Fruit fly (Drosophila melanogaster) whole organism, embryonic: ENCODE measurements around the gene Ufd4.
A peak's percentile ranks its signal among the peaks of the same experiment; 100 is the strongest.

Source experiments
- Abd-B ChIP-seq: fragments of 200-800 bp; sonication (Bioruptor generic); optimal IDR thresholded peaks from 2 replicates; lab custom pipeline; 2018; ENCODE audit warnings: missing biosample characterization, mild to moderate bottlenecking, missing genetic modification characterization, moderate library complexity
- B-H1 ChIP-seq: fragments of 200-800 bp; sonication (Bioruptor generic); IDR thresholded peaks from 3 replicates; pipeline ENCODE4 v1.3.6; 2022; ENCODE audit warnings: missing biosample characterization, missing genetic modification characterization
- BEAF-32 ChIP-seq: fragments of 200-800 bp; sonication (Bioruptor generic); optimal IDR thresholded peaks from 3 replicates; lab custom pipeline; 2017; ENCODE audit warnings: missing biosample characterization, missing genetic modification characterization, mild to moderate bottlenecking, moderate library complexity, missing genetic modification reagents
- Bgb ChIP-seq: fragments of 200-800 bp; sonication (Bioruptor generic); IDR thresholded peaks from 2 replicates; pipeline ENCODE4 v1.3.6; 2022; ENCODE audit warnings: missing biosample characterization, missing genetic modification characterization; ENCODE audit not compliant: partially characterized antibody
- CG10321 ChIP-seq: fragments of 200-800 bp; sonication (Bioruptor generic); IDR thresholded peaks from 2 replicates; pipeline ENCODE4 v1.3.6; 2022; ENCODE audit warnings: missing biosample characterization, missing genetic modification characterization
- CG12104 ChIP-seq: fragments of 200-800 bp; sonication (Bioruptor generic); optimal IDR thresholded peaks from 3 replicates; lab custom pipeline; 2016; ENCODE audit warnings: missing biosample characterization, missing genetic modification characterization
- CG12744 ChIP-seq: fragments of 200-800 bp; sonication (Bioruptor generic); optimal IDR thresholded peaks from 2 replicates; lab custom pipeline; 2016; ENCODE audit warnings: missing biosample characterization, missing genetic modification characterization
- CG13287 ChIP-seq: fragments of 200-800 bp; sonication (Bioruptor generic); IDR thresholded peaks from 2 replicates; pipeline ENCODE4 v1.3.6; 2022; ENCODE audit warnings: missing biosample characterization, missing genetic modification characterization; ENCODE audit not compliant: partially characterized antibody
- CG13296 ChIP-seq: fragments of 200-800 bp; sonication (Bioruptor generic); optimal IDR thresholded peaks from 3 replicates; lab custom pipeline; 2018; ENCODE audit warnings: missing biosample characterization, mild to moderate bottlenecking, missing genetic modification characterization
- CG14050 ChIP-seq: fragments of 200-800 bp; sonication (Bioruptor generic); IDR thresholded peaks from 3 replicates; pipeline ENCODE4 v1.3.6; 2022; ENCODE audit warnings: missing biosample characterization, missing genetic modification characterization
- CG14710 ChIP-seq: fragments of 200-800 bp; sonication (Bioruptor generic); optimal IDR thresholded peaks from 3 replicates; lab custom pipeline; 2019; ENCODE audit warnings: missing biosample characterization, mild to moderate bottlenecking, missing genetic modification characterization, moderate library complexity
- CG1603 ChIP-seq: fragments of 200-800 bp; sonication (Bioruptor generic); optimal IDR thresholded peaks from 2 replicates; lab custom pipeline; 2019; ENCODE audit warnings: missing biosample characterization, mild to moderate bottlenecking, missing genetic modification characterization, moderate library complexity
- CG17612 ChIP-seq: fragments of 200-800 bp; sonication (Bioruptor generic); IDR thresholded peaks from 2 replicates; pipeline ENCODE4 v1.3.6; 2022; ENCODE audit warnings: missing biosample characterization, missing genetic modification characterization
- CG17802 ChIP-seq: fragments of 200-800 bp; sonication (Bioruptor generic); optimal IDR thresholded peaks from 2 replicates; lab custom pipeline; 2018; ENCODE audit warnings: missing biosample characterization, mild to moderate bottlenecking, missing genetic modification characterization, moderate library complexity
- CG18619 ChIP-seq: fragments of 200-800 bp; sonication (Bioruptor generic); optimal IDR thresholded peaks from 3 replicates; lab custom pipeline; 2017; ENCODE audit warnings: missing biosample characterization, mild to moderate bottlenecking, missing genetic modification characterization
- CG2120 ChIP-seq: fragments of 200-800 bp; sonication (Bioruptor generic); optimal IDR thresholded peaks from 3 replicates; lab custom pipeline; 2016; ENCODE audit warnings: missing biosample characterization, missing genetic modification characterization
- CG3407 ChIP-seq: fragments of 200-800 bp; sonication (Bioruptor generic); optimal IDR thresholded peaks from 2 replicates; lab custom pipeline; 2018; ENCODE audit warnings: missing biosample characterization, mild to moderate bottlenecking, missing genetic modification characterization
- CG3838 ChIP-seq: fragments of 200-800 bp; sonication (Bioruptor generic); optimal IDR thresholded peaks from 3 replicates; lab custom pipeline; 2016; ENCODE audit warnings: missing biosample characterization, missing genetic modification characterization
- CG4424 ChIP-seq: fragments of 200-800 bp; sonication (Bioruptor generic); optimal IDR thresholded peaks from 3 replicates; lab custom pipeline; 2016; ENCODE audit warnings: missing biosample characterization, missing genetic modification characterization
- CG7839 ChIP-seq: fragments of 200-800 bp; sonication (Bioruptor generic); optimal IDR thresholded peaks from 3 replicates; lab custom pipeline; 2018; ENCODE audit warnings: missing biosample characterization, mild to moderate bottlenecking, missing genetic modification characterization, moderate library complexity
- CG9817 ChIP-seq: fragments of 200-800 bp; sonication (Bioruptor generic); optimal IDR thresholded peaks from 2 replicates; lab custom pipeline; 2018; ENCODE audit warnings: missing biosample characterization, mild to moderate bottlenecking, missing genetic modification characterization, moderate library complexity
- Hey ChIP-seq: fragments of 200-800 bp; sonication (Bioruptor generic); optimal IDR thresholded peaks from 3 replicates; lab custom pipeline; 2018; ENCODE audit warnings: missing biosample characterization, mild to moderate bottlenecking, missing genetic modification characterization
- HmgD ChIP-seq: fragments of 200-800 bp; sonication (Bioruptor generic); optimal IDR thresholded peaks from 3 replicates; lab custom pipeline; 2016; ENCODE audit warnings: missing biosample characterization, missing genetic modification characterization
- Hmx ChIP-seq: fragments of 200-800 bp; sonication (Bioruptor generic); optimal IDR thresholded peaks from 2 replicates; lab custom pipeline; 2016; ENCODE audit warnings: missing biosample characterization, missing genetic modification characterization
- Med ChIP-seq: fragments of 200-800 bp; sonication (Bioruptor generic); peaks from one replicate; lab custom pipeline; 2016; ENCODE audit warnings: missing biosample characterization, missing genetic modification characterization, mild to moderate bottlenecking, inconsistent platforms, moderate library complexity
- Meics ChIP-seq: fragments of 200-800 bp; sonication (Bioruptor generic); optimal IDR thresholded peaks from 2 replicates; lab custom pipeline; 2017; ENCODE audit warnings: missing biosample characterization, mild to moderate bottlenecking, missing genetic modification characterization
- Pdp1 ChIP-seq, 2 experiments: fragments of 200-800 bp; sonication (Bioruptor generic); optimal IDR thresholded peaks; 3 replicates each; lab custom pipeline; 2016; ENCODE audit warnings: missing biosample characterization in 2 of 2, missing genetic modification characterization in 2 of 2, mild to moderate bottlenecking in 1 of 2, moderate library complexity in 1 of 2
- Scr ChIP-seq: fragments of 200-800 bp; sonication (Bioruptor generic); IDR thresholded peaks from 2 replicates; pipeline ENCODE4 v1.3.6; 2022; ENCODE audit warnings: missing biosample characterization, missing genetic modification characterization; ENCODE audit not compliant: partially characterized antibody
- Sin3A ChIP-seq: fragments of >200 bp; optimal IDR thresholded peaks from 2 replicates; lab custom pipeline; 2018
- Spps ChIP-seq: fragments of 200-800 bp; sonication (Bioruptor generic); optimal IDR thresholded peaks from 2 replicates; lab custom pipeline; 2018; ENCODE audit warnings: missing biosample characterization, mild to moderate bottlenecking, missing genetic modification characterization
- Sry-β ChIP-seq: fragments of 200-800 bp; sonication (Bioruptor generic); optimal IDR thresholded peaks from 2 replicates; lab custom pipeline; 2018; ENCODE audit warnings: missing biosample characterization, mild to moderate bottlenecking, missing genetic modification characterization, moderate library complexity
- ara ChIP-seq: fragments of 200-800 bp; sonication (Bioruptor generic); IDR thresholded peaks from 2 replicates; pipeline ENCODE4 v1.3.6; 2022; ENCODE audit warnings: missing biosample characterization, missing genetic modification characterization
- bab2 ChIP-seq: fragments of 200-800 bp; sonication (Bioruptor generic); optimal IDR thresholded peaks from 2 replicates; lab custom pipeline; 2016; ENCODE audit warnings: missing biosample characterization, missing genetic modification characterization
- bbx ChIP-seq: fragments of 200-800 bp; sonication (Bioruptor generic); IDR thresholded peaks from 2 replicates; pipeline ENCODE4 v1.3.6; 2022; ENCODE audit warnings: missing biosample characterization, missing genetic modification characterization; ENCODE audit not compliant: partially characterized antibody
- br ChIP-seq: fragments of >200 bp; optimal IDR thresholded peaks from 2 replicates; lab custom pipeline; 2017
- jing ChIP-seq: fragments of 200-800 bp; sonication (Bioruptor generic); optimal IDR thresholded peaks from 2 replicates; lab custom pipeline; 2018; ENCODE audit warnings: missing biosample characterization, mild to moderate bottlenecking, missing genetic modification characterization
- maf-S ChIP-seq: fragments of 200-800 bp; sonication (Bioruptor generic); optimal IDR thresholded peaks from 2 replicates; lab custom pipeline; 2016; ENCODE audit warnings: missing biosample characterization, missing genetic modification characterization
- mam ChIP-seq: fragments of 200-800 bp; sonication (Bioruptor generic); optimal IDR thresholded peaks from 3 replicates; lab custom pipeline; 2016; ENCODE audit warnings: missing biosample characterization, missing genetic modification characterization
- onecut ChIP-seq: fragments of 200-800 bp; sonication (Bioruptor generic); IDR thresholded peaks from 2 replicates; pipeline ENCODE4 v1.3.6; 2022; ENCODE audit warnings: missing biosample characterization, missing genetic modification characterization
- pan ChIP-seq, 4 experiments: fragments of >200 bp in 3 of 4; fragments of 200-800 bp in 1 of 4; sonication (Bioruptor generic) in 1 of 4; optimal IDR thresholded peaks in 3 of 4; IDR thresholded peaks in 1 of 4; 2 replicates each; pipeline versions ENCODE4 v1.3.6 to Lab custom; 2017 to 2022; ENCODE audit warnings: missing biosample characterization in 2 of 4, missing genetic modification characterization in 2 of 4, mixed read lengths in 1 of 4
- ranshi ChIP-seq: fragments of 200-800 bp; sonication (Bioruptor generic); IDR thresholded peaks from 2 replicates; pipeline ENCODE4 v1.3.6; 2022; ENCODE audit warnings: missing biosample characterization, missing genetic modification characterization
- slou ChIP-seq: fragments of 200-800 bp; sonication (Bioruptor generic); optimal IDR thresholded peaks from 3 replicates; lab custom pipeline; 2016; ENCODE audit warnings: missing biosample characterization, missing genetic modification characterization
- stwl ChIP-seq: fragments of 200-800 bp; sonication (Bioruptor generic); optimal IDR thresholded peaks from 3 replicates; lab custom pipeline; 2018; ENCODE audit warnings: missing biosample characterization, mild to moderate bottlenecking, missing genetic modification characterization, moderate library complexity
- tin ChIP-seq: fragments of 200-800 bp; sonication (Bioruptor generic); optimal IDR thresholded peaks from 3 replicates; lab custom pipeline; 2016; ENCODE audit warnings: missing biosample characterization, missing genetic modification characterization
- ttk ChIP-seq: fragments of 200-800 bp; sonication (Bioruptor generic); IDR thresholded peaks from 2 replicates; pipeline ENCODE4 v2.1.2; 2022; ENCODE audit warnings: missing biosample characterization, missing genetic modification characterization
- tup ChIP-seq: fragments of 200-800 bp; sonication (Bioruptor generic); optimal IDR thresholded peaks from 2 replicates; lab custom pipeline; 2016; ENCODE audit warnings: missing biosample characterization, mild to moderate bottlenecking, missing genetic modification characterization, moderate library complexity
- twi ChIP-seq: fragments of 200-800 bp; optimal IDR thresholded peaks from 2 replicates; lab custom pipeline; 2019; ENCODE audit warnings: missing biosample characterization, mild to moderate bottlenecking, missing genetic modification characterization, moderate library complexity
- zf30C ChIP-seq: fragments of 200-800 bp; sonication (Bioruptor generic); optimal IDR thresholded peaks from 3 replicates; lab custom pipeline; 2018; ENCODE audit warnings: missing biosample characterization, mild to moderate bottlenecking, missing genetic modification characterization

Ufd4 gene

DNA sequence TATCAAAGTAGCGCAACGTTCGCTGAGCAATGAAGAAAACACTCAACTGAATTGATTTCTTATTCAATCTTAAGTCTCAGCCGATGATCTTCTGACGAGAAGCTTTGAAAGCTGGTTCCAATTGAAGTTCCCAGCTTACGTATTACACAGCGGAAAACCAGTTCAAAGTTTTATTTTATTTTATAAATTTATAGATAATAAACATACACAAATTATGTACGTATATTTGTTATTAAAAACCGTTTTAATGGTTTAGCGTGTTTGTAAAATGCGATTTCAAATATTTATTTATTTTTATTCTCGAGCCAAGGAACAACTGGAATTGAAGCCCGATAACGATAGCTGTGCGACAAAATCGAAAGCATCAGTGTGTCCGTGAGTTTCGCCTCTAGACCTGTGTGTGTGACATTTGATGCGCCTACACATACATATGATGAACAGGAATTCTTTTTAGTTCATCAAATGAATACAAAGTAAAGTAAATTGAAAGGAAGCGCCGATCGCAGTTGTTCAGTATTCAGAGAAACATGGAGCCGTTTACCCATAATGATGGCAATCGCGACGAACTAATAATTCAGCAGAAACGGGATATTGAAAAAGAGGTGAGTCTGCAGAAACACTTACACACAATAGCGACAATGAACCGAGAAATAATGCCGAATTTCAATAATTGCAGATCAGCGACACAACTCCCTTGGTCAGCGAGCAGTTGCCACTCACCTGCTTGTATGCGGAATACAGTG is 14.5 kb upstream of the Ufd4 start, which contains the start of the genes CG5390 and CG4968 (continued):
- peak; percentile 1 for TF ChIP-seq Sry-β (GFP tag; lab: Kevin White, UChicago)
- peak; percentile 44 for TF ChIP-seq onecut (GFP tag; lab: Robert Waterston, UW)
- no peak for TF ChIP-seq CG7839
- peak; percentile 35 for TF ChIP-seq tup (GFP tag; lab: Kevin White, UChicago)
- TF ChIP-seq br (lab: Kevin White, UChicago) = no peak
- peak; percentile 32; the same call in 1 of the 2 replicates for TF ChIP-seq ttk (GFP tag; lab: Robert Waterston, UW)
- TF ChIP-seq pan (optimal IDR thresholded peaks at IDR 0.05; lab: Kevin White, UChicago) = no peak
- TF ChIP-seq pan (GFP tag; optimal IDR thresholded peaks at IDR 0.05 in 1 of 2, IDR thresholded peaks at IDR 0.05 in 1 of 2) = peak in 1 of 2 experiments; percentile 73
- peak; percentile 2 for TF ChIP-seq mam (GFP tag; lab: Kevin White, UChicago)
- peak; percentile 74 for TF ChIP-seq zf30C (GFP tag; lab: Kevin White, UChicago)
- peak; percentile 44 for TF ChIP-seq Spps (tag; lab: Kevin White, UChicago)
- peak; percentile 38 for TF ChIP-seq CG18619 (GFP tag; lab: Kevin White, UChicago)
- TF ChIP-seq bbx = peak; percentile 72
- no peak for TF ChIP-seq CG12744 (GFP tag; lab: Kevin White, UChicago)
- peak; percentile 34; the same call in 1 of the 3 replicates for TF ChIP-seq B-H1 (GFP tag; lab: Robert Waterston, UW)
- TF ChIP-seq ara (GFP tag; lab: Robert Waterston, UW) = no peak
- peak; percentile 87 for TF ChIP-seq stwl (tag; lab: Kevin White, UChicago)
- no peak for TF ChIP-seq Hey (tag; lab: Kevin White, UChicago)
- TF ChIP-seq Bgb (GFP tag; lab: Robert Waterston, UW) = peak; percentile 31; the same call in 1 of the 2 replicates
- TF ChIP-seq Hmx = no peak
- peak; percentile 39 for TF ChIP-seq CG12104 (GFP tag; lab: Kevin White, UChicago)
- no peak for TF ChIP-seq CG17612 (GFP tag; lab: Robert Waterston, UW)
- TF ChIP-seq CG4424 = peak; percentile 57
- TF ChIP-seq CG17802 (tag; lab: Kevin White, UChicago) = peak; percentile 7
- TF ChIP-seq CG14050 (GFP tag; lab: Robert Waterston, UW) = peak; percentile 30; the same call in 1 of the 3 replicates
- 0 out of 2 replicates have a peak, but pooled peaks have one; percentile 27 for TF ChIP-seq CG10321
- TF ChIP-seq CG3838 (GFP tag; lab: Kevin White, UChicago) = no peak
- TF ChIP-seq Meics (GFP tag; lab: Kevin White, UChicago) = peak; percentile 78
- TF ChIP-seq bab2 (GFP tag; lab: Kevin White, UChicago) = no peak
- no peak for TF ChIP-seq Sin3A (lab: Kevin White, UChicago)
- TF ChIP-seq maf-S (GFP tag; lab: Kevin White, UChicago) = no peak
- TF ChIP-seq BEAF-32 (GFP tag; lab: Kevin White, UChicago) = peak; percentile 60
- peak; percentile 43 for TF ChIP-seq twi
- TF ChIP-seq Pdp1 (GFP tag; optimal IDR thresholded peaks at IDR 0.05; lab: Kevin White, UChicago) = peak in 1 of 2 experiments; percentile 42
- no peak for TF ChIP-seq HmgD
- no peak for TF ChIP-seq Abd-B (GFP tag; lab: Kevin White, UChicago)
- TF ChIP-seq CG1603 (tag; lab: Kevin White, UChicago) = peak; percentile 71
- peak; percentile 56 for TF ChIP-seq CG3407
- peak; percentile 35; the same call in 1 of the 2 replicates for TF ChIP-seq Scr (GFP tag; lab: Robert Waterston, UW)
- no peak for TF ChIP-seq CG9817
- no peak for TF ChIP-seq jing (GFP tag; lab: Kevin White, UChicago)
- TF ChIP-seq CG14710 (tag; lab: Kevin White, UChicago) = peak; percentile 70
- TF ChIP-seq Med (GFP tag; lab: Kevin White, UChicago) = peak; percentile 87
- peak; percentile 55 for TF ChIP-seq slou
- peak; percentile 82 for TF ChIP-seq CG13296 (GFP tag; lab: Kevin White, UChicago)
- peak; percentile 47; the same call in 1 of the 2 replicates for TF ChIP-seq ranshi (GFP tag; lab: Robert Waterston, UW)
- peak; percentile 75 for TF ChIP-seq CG2120
- TF ChIP-seq CG13287 = peak; percentile 73
- TF ChIP-seq tin (GFP tag; lab: Kevin White, UChicago) = peak; percentile 46
